Fruit fly (Drosophila melanogaster) Kc167 (cell line): ENCODE data around the gene CG4896.

Experiments used
- Myc ChIP-seq: fragments of >200 bp; optimal IDR thresholded peaks from 2 replicates; lab custom pipeline; 2017; ENCODE audit warnings: missing external identifiers
- Sin3A ChIP-seq: fragments of >200 bp; optimal IDR thresholded peaks from 2 replicates; lab custom pipeline; 2018; ENCODE audit warnings: missing external identifiers
- h ChIP-seq: fragments of >200 bp; optimal IDR thresholded peaks from 3 replicates; lab custom pipeline; 2018; ENCODE audit warnings: missing external identifiers
- insv ChIP-seq: fragments of >200 bp; optimal IDR thresholded peaks from 3 replicates; lab custom pipeline; 2018; ENCODE audit warnings: missing external identifiers
- psq ChIP-seq: fragments of >200 bp; optimal IDR thresholded peaks from 2 replicates; lab custom pipeline; 2017; ENCODE audit warnings: missing external identifiers
- ttk ChIP-seq: sonication (Bioruptor generic); optimal IDR thresholded peaks from 2 replicates; lab custom pipeline; 2017; ENCODE audit warnings: missing external identifiers

CG4896 gene

DNA sequence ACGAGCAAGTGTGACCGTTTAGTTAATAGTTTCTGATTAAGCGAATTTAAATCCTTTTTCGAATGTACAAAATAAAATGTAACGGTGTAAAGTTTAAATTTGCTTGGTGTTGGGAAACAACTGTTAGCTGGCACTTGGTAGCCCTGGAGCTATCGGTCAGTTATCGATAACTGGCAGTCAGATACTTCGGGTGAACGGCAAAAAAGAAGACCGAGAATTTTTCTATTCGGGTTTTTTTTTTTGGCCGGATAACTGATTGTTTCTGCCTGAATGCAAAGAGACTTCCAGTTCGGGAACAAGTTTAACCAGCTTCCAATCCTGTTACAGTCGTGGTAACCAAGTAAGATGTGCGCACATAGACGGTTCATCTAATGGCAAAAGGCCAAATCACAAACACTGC lies at the start of gene CG4896:
Gene CG4896, plus strand, starts transcription at position 169 of the 400 bp plus-strand sequence.
- TF ChIP-seq insv (lab: Kevin White, UChicago) (no peak), Myc (lab: Kevin White, UChicago) (no peak), h (lab: Kevin White, UChicago) (no peak), ttk (no peak), psq (lab: Kevin White, UChicago) (no peak), Sin3A (no peak)

DNA sequence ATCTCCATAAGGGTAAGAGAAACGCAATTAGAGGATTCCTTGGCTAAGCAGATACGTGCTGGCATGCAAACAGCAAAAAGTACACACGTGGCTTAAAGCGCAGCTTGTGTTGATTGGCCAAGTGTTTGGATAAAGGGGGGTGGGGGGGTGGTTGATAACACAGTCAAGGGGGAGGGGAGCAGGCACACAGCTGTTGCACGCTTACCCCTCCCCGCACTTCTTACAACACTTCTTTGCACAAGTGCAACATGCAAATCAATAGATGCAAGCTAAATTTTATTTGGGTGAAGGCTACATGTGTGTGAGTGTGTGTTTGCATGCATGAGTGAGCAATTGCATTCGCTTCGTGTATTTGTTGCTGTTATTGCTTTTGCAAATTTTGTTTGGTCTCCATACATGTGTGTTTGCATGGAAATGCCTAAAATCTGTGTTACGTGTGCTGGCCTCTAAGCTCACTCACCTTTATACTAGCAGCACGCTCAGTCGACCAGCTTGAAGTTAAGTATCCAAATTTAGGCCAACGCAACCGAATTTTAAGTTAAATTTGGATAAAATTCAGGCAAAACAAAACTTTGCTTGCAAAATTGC lies 49.1 kb upstream of the CG4896 start:
- TF ChIP-seq ttk: no peak
- TF ChIP-seq Sin3A: no peak
- no peak for TF ChIP-seq psq (lab: Kevin White, UChicago)
- TF ChIP-seq h (lab: Kevin White, UChicago): no peak
- no peak for TF ChIP-seq insv (lab: Kevin White, UChicago)

DNA sequence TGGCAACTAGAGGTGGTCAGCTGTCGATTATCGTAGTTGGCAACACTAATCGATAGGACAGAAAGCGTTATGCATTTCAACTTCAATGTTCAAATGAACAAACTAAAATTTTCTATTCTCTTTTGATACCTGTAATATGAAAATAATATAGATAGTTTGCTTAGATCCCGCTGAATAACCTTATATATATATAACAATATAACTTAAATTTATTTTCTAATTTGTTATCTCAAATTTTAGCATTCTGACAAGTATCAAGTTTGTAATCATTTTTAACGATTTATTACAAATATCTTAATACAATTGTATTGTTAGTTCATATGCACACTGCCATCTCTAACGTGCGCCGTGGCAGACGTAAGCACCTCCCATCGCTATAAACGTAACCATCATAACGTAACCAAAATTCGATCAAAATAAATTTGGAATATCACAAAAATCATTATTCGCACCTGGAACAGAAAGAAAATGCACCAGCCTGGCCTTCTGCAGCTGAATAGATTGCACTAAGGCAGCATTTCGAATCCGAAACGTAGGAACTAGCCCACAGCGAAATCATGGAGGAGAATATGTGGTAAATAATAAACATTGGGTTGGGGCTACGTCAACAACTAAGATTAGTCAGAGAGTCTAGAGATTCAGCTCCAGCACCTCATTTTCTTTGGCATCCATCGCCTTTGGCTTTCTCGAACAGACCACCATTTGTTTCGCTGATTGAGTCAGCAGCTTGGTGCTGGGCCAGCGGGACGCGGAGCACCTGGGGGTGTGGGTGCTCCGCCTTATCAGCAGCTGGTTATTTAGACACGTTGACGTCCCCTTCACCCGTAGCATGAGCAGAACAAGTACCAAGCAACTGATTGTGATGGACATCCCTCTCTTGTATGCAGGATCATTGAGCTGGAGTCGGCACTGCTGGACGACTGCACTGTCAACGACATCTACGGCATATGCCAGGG lies 48.3 kb upstream of the CG4896 start, which contains the start of the genes Pino and TBC1D23:
Gene Pino, minus strand, starts transcription at position 22 of the 956 bp plus-strand sequence.
Gene TBC1D23, plus strand, starts transcription at position 385 of the 956 bp plus-strand sequence.
- TF ChIP-seq Sin3A: no peak
- TF ChIP-seq psq (lab: Kevin White, UChicago): no peak
- TF ChIP-seq insv (lab: Kevin White, UChicago): no peak
- TF ChIP-seq h (lab: Kevin White, UChicago): no peak

DNA sequence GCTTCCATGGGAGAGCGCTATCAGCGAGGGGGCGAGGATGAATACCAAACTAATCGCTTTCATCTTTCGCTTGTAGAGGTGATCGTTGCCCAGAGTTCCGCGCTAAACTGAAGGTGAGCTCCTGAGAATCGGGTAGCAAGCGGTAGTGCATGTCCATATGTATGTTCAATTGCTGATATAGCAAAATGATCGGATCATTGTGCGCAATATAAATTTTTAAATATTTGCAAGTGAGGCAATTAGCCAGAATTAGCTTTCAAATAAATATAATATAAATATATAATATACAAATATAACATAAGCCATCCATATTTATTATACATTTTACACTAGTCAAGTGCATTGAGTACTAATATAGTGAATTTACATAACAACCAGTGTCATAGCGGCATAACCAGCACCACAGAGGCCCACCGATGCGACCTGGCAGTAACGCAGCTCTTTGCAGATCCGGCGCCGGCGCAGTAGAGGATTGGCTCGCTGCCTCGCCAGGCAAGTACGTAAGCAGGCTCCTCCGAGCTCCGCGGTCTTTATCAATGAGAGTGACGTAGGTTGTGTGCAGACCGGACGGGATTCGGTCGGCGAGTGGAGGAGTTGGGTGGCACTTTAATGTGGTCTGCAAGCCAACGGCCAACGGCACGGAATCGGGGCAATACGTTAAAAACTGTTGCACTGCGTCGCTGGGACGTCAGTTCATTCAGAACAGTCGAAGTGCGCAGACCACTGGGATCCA lies 43.3 kb upstream of the CG4896 start, which contains the start of the genes Iris and CG4577:
Gene Iris, minus strand, starts transcription at position 88 of the 733 bp plus-strand sequence.
Gene CG4577, plus strand, starts transcription at position 683 of the 733 bp plus-strand sequence.
- no peak for TF ChIP-seq ttk
- TF ChIP-seq Myc (lab: Kevin White, UChicago): no peak
- no peak for TF ChIP-seq h (lab: Kevin White, UChicago)
- no peak for TF ChIP-seq psq (lab: Kevin White, UChicago)
- TF ChIP-seq Sin3A: no peak
- TF ChIP-seq insv (lab: Kevin White, UChicago): no peak

DNA sequence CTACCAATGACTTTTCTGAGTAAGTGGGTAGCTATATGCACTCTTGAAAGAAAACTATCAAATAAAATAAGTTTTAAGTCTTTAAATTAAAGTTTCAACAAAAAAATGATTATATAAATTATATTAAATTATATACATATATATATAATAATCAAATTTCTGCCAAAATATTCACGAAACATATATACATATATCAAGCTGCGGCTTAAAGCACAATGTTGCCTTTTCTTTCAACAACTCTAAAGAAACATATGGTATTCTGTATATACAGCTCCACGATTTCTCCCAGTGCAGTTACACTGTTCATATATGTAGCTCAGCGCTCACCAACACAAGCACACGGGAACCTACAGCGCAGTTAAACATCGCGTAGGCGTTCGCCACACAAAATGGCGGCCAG lies 42.0 kb upstream of the CG4896 start:
- TF ChIP-seq h (lab: Kevin White, UChicago): no peak
- TF ChIP-seq psq (lab: Kevin White, UChicago): no peak
- no peak for TF ChIP-seq insv (lab: Kevin White, UChicago)
- no peak for TF ChIP-seq Sin3A
- TF ChIP-seq ttk: no peak
- no peak for TF ChIP-seq Myc (lab: Kevin White, UChicago)

DNA sequence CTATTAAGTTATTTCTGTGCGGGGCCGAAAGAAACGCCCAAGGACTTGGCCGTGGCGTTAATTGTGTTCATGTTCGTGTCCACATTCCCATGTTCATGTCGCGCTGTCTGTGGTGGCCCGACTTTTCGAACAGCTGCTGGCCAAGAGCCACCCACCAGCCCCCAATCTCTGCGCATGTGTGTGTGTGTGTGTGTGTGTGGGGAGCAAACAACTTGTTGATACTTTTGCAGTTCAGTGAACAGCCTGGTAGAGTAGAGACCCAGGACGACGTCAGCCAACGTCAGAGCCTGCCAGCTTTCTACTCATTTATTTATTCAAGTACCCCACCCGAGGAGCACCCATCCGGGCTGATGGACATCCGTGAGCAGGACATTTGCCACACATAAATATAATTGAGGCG lies 40.5 kb upstream of the CG4896 start:
- TF ChIP-seq Sin3A (no peak), insv (lab: Kevin White, UChicago) (no peak), psq (lab: Kevin White, UChicago) (no peak), ttk (no peak), h (lab: Kevin White, UChicago) (no peak), Myc (lab: Kevin White, UChicago) (no peak)

DNA sequence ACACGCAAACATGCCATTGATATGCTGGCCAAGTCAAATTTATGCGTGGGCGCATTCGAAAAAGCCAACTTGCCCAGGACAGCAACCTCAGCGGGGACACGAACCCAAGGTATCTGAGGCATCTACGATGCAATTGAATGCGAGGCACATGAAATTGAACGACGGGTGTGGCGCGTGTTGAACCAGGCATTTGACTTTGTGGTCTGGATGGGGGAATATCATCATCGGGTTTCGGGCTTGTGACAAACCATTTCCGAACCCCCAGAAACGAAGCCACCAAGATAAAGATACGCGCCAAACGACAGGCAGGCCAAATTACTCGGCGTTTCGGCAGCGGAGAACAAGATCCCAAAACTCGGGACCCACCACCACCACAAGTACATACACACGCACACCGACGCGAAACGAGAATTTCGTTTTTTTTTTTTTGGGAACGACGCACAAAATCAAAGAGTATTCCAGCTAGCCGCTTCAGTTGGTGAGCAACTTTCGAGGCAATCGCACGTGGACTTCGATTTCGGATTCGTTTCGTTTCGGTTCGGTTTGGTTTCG lies 34.7 kb upstream of the CG4896 start, which contains the start of gene MFS3:
Gene MFS3, plus strand, starts transcription at position 472 of the 552 bp plus-strand sequence.
- TF ChIP-seq Myc (lab: Kevin White, UChicago): no peak
- no peak for TF ChIP-seq h (lab: Kevin White, UChicago)
- TF ChIP-seq ttk: no peak
- no peak for TF ChIP-seq Sin3A
- TF ChIP-seq insv (lab: Kevin White, UChicago): no peak
- TF ChIP-seq psq (lab: Kevin White, UChicago): no peak

DNA sequence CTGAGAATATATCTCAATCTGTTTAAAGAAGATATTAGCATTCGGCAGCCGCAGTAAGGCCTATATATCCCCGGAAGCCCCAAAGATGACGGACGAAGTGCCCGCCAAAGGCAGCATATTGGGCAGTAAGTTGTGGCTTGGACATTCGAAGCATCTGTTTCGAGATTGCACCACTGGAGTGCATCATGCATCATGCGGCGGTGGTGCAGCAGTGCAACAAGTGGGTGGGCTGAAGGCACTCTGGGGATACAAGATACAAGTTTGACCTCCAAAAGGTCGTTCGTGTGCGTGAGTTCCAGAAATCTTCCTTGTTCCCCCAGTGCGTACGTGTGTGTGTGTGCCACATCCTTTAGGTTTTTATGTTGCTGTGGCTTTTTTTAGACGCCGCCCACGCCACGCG lies 34.2 kb upstream of the CG4896 start:
- TF ChIP-seq Sin3A: no peak
- no peak for TF ChIP-seq Myc (lab: Kevin White, UChicago)
- no peak for TF ChIP-seq ttk
- TF ChIP-seq psq (lab: Kevin White, UChicago): no peak
- no peak for TF ChIP-seq insv (lab: Kevin White, UChicago)
- TF ChIP-seq h (lab: Kevin White, UChicago): no peak

DNA sequence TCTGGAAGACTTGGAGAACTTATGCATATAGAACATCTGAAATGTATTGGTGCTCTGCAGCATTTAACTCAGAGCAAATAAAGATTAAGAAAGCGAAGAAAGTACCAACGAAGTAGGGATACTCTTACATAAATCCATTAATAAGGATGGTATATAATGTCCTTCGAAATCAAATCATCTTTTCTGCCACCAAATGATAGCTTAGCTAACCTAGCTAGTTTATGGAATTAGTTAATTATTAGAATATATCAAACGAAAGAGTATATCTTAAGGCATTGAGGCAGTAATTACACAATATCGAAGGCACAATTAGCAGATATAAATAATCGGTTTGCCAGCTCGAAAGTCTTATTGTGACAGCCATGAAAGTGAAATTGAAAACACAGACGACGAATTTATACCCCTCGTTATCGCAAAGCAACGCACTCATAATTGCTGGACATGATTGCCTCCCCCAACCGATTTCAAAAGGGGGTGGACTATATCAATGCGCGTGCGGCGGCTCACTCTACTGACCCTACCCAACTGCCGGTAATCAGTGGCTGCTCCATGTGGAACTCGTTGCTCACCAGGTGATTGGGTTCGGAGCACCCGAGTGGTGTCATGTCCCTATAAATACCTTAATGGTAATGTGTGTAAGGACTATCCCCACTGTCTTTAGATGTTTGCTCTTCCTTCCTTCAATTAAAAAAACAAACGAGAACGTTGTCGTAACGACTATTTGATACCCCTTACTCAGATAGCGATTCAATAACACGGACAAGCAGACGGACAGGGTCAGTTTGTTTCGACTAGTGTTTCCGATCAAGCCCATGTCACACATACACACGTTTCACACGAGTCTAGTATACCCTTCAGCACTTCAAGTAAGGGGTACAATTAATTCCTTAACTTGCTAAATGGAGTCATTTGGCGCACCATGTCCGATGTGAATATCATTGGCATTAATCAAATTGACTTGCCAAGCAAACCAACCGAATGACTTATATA lies 32.8 kb upstream of the CG4896 start:
- TF ChIP-seq insv (lab: Kevin White, UChicago) (no peak), ttk (no peak), psq (lab: Kevin White, UChicago) (no peak), Sin3A (no peak), h (lab: Kevin White, UChicago) (no peak), Myc (lab: Kevin White, UChicago) (no peak)

DNA sequence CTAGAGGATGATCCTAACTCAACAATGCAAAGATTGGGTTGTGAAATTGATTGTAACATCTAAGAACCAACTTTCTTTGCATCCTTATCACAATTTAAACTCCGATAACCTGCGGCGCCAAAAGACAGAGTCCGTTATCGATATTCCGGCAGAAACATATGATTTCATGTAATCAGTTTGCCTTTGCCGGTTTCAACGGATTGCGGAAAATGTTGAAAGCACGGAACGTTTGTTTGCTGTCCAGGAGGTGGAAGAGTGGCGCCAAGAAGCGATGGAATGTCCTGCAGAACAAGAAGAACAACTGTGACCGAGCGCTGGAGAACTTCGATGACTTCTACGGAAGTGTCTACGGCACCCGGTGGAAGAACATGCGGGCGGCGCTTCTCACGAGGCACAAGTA lies 29.8 kb upstream of the CG4896 start:
- no peak for TF ChIP-seq Myc (lab: Kevin White, UChicago)
- no peak for TF ChIP-seq psq (lab: Kevin White, UChicago)
- TF ChIP-seq Sin3A: no peak
- no peak for TF ChIP-seq h (lab: Kevin White, UChicago)
- no peak for TF ChIP-seq ttk
- no peak for TF ChIP-seq insv (lab: Kevin White, UChicago)
